Worm (Caenorhabditis elegans) whole organism, late embryonic: Measurements from ENCODE around the gene prx-12.

Experiments
- C08G9.2 ChIP-seq: sonication (generic microtip); optimal IDR thresholded peaks from 2 replicates; lab custom pipeline; 2016; ENCODE audit warnings: mild to moderate bottlenecking, missing genetic modification characterization, moderate library complexity, missing compliant biosample characterization
- C38D4.7 ChIP-seq: fragments of 200-800 bp; sonication (Bioruptor generic); optimal IDR thresholded peaks from 2 replicates; lab custom pipeline; 2018; ENCODE audit warnings: mild to moderate bottlenecking, missing genetic modification characterization, moderate library complexity, missing compliant biosample characterization
- K02D7.2 ChIP-seq: sonication (generic microtip); optimal IDR thresholded peaks from 2 replicates; lab custom pipeline; 2017; ENCODE audit warnings: mild to moderate bottlenecking, missing genetic modification characterization, missing compliant biosample characterization
- ahr-1 ChIP-seq: sonication (generic microtip); optimal IDR thresholded peaks from 2 replicates; lab custom pipeline; 2016; ENCODE audit warnings: missing genetic modification characterization, missing compliant biosample characterization
- ama-1 ChIP-seq: fragments of 150-350 bp; optimal IDR thresholded peaks from 2 replicates; lab custom pipeline; 2014
- ceh-14 ChIP-seq: sonication (generic microtip); optimal IDR thresholded peaks from 2 replicates; lab custom pipeline; 2016; ENCODE audit warnings: missing genotype, missing genetic modification characterization, missing compliant biosample characterization
- ceh-2 ChIP-seq: sonication (generic microtip); optimal IDR thresholded peaks from 2 replicates; lab custom pipeline; 2016; ENCODE audit warnings: missing genotype, missing genetic modification characterization, missing compliant biosample characterization
- ceh-22 ChIP-seq: sonication (generic microtip); optimal IDR thresholded peaks from 2 replicates; lab custom pipeline; 2017; ENCODE audit warnings: missing biosample characterization, missing genetic modification characterization
- ceh-31 ChIP-seq: sonication (generic microtip); optimal IDR thresholded peaks from 2 replicates; lab custom pipeline; 2016; ENCODE audit warnings: missing genetic modification characterization, missing compliant biosample characterization
- ceh-34 ChIP-seq: sonication (generic microtip); optimal IDR thresholded peaks from 2 replicates; lab custom pipeline; 2016; ENCODE audit warnings: mild to moderate bottlenecking, missing genetic modification characterization, missing compliant biosample characterization
- ceh-45 ChIP-seq: fragments of 200-800 bp; sonication (Bioruptor generic); IDR thresholded peaks from 2 replicates; pipeline ENCODE4 v1.3.6; 2022; ENCODE audit warnings: missing genetic modification reagents, missing genetic modification characterization, missing compliant biosample characterization
- ceh-48 ChIP-seq: sonication (generic microtip); optimal IDR thresholded peaks from 2 replicates; lab custom pipeline; 2016; ENCODE audit warnings: missing genetic modification characterization, inconsistent platforms, missing compliant biosample characterization
- ceh-9 ChIP-seq: sonication (generic microtip); optimal IDR thresholded peaks from 2 replicates; lab custom pipeline; 2016; ENCODE audit warnings: mild to moderate bottlenecking, missing genetic modification characterization, inconsistent platforms, missing compliant biosample characterization
- che-1 ChIP-seq: sonication (generic microtip); optimal IDR thresholded peaks from 2 replicates; lab custom pipeline; 2016; ENCODE audit warnings: mild to moderate bottlenecking, missing genetic modification characterization, missing compliant biosample characterization
- dve-1 ChIP-seq: sonication (generic microtip); optimal IDR thresholded peaks from 2 replicates; lab custom pipeline; 2017; ENCODE audit warnings: antibody characterized with exemption, mild to moderate bottlenecking, missing genetic modification characterization, missing compliant biosample characterization
- elt-2 ChIP-seq: sonication (generic microtip); optimal IDR thresholded peaks from 2 replicates; lab custom pipeline; 2016; ENCODE audit warnings: missing genetic modification reagents, missing genetic modification characterization, missing compliant biosample characterization
- elt-4 ChIP-seq: sonication (generic microtip); optimal IDR thresholded peaks from 2 replicates; lab custom pipeline; 2016; ENCODE audit warnings: missing genetic modification characterization, missing compliant biosample characterization
- eyg-1 ChIP-seq: sonication (generic microtip); optimal IDR thresholded peaks from 2 replicates; lab custom pipeline; 2016; ENCODE audit warnings: missing genotype, missing genetic modification characterization, missing compliant biosample characterization
- fax-1 ChIP-seq: sonication (generic microtip); optimal IDR thresholded peaks from 2 replicates; lab custom pipeline; 2016; ENCODE audit warnings: missing genotype, missing genetic modification characterization, missing compliant biosample characterization
- fkh-10 ChIP-seq: fragments of 150-350 bp; optimal IDR thresholded peaks from 2 replicates; lab custom pipeline; 2014; ENCODE audit warnings: missing biosample characterization, missing genetic modification reagents, missing genetic modification characterization
- gmeb-2 ChIP-seq: sonication (generic microtip); optimal IDR thresholded peaks from 2 replicates; lab custom pipeline; 2016; ENCODE audit warnings: missing genetic modification characterization, inconsistent platforms, missing compliant biosample characterization
- hlh-15 ChIP-seq: sonication (generic microtip); optimal IDR thresholded peaks from 2 replicates; lab custom pipeline; 2016; ENCODE audit warnings: missing genetic modification characterization, missing compliant biosample characterization
- hlh-30 ChIP-seq: sonication (generic microtip); optimal IDR thresholded peaks from 2 replicates; lab custom pipeline; 2017; ENCODE audit warnings: antibody characterized with exemption, missing genetic modification characterization, missing compliant biosample characterization; ENCODE audit not compliant: insufficient read depth
- hlh-6 ChIP-seq: sonication (generic microtip); optimal IDR thresholded peaks from 2 replicates; lab custom pipeline; 2016; ENCODE audit warnings: missing genotype, missing genetic modification characterization, missing compliant biosample characterization
- hlh-8 ChIP-seq: sonication (generic microtip); optimal IDR thresholded peaks from 2 replicates; lab custom pipeline; 2016; ENCODE audit warnings: missing genotype, missing genetic modification characterization, missing compliant biosample characterization
- nfya-1 ChIP-seq: sonication (generic microtip); optimal IDR thresholded peaks from 2 replicates; lab custom pipeline; 2017; ENCODE audit warnings: missing genetic modification characterization, mild to moderate bottlenecking, missing compliant biosample characterization, antibody characterized with exemption, moderate library complexity
- nhr-11 ChIP-seq: fragments of 150-350 bp; optimal IDR thresholded peaks from 2 replicates; lab custom pipeline; 2014; ENCODE audit warnings: missing biosample characterization, missing genetic modification characterization
- npax-4 ChIP-seq: sonication (generic microtip); optimal IDR thresholded peaks from 2 replicates; lab custom pipeline; 2016; ENCODE audit warnings: missing genetic modification characterization, missing compliant biosample characterization
- pag-3 ChIP-seq: sonication (generic microtip); optimal IDR thresholded peaks from 2 replicates; lab custom pipeline; 2016; ENCODE audit warnings: missing compliant biosample characterization, missing genetic modification characterization, borderline replicate concordance
- pat-9 ChIP-seq: fragments of 200-800 bp; sonication (Bioruptor generic); optimal IDR thresholded peaks from 2 replicates; lab custom pipeline; 2018; ENCODE audit warnings: mild to moderate bottlenecking, missing genetic modification characterization, moderate library complexity, missing compliant biosample characterization
- pha-2 ChIP-seq: sonication (generic microtip); optimal IDR thresholded peaks from 2 replicates; lab custom pipeline; 2017; ENCODE audit warnings: mild to moderate bottlenecking, missing genetic modification characterization, missing compliant biosample characterization
- pros-1 ChIP-seq: fragments of 150-350 bp; optimal IDR thresholded peaks from 2 replicates; lab custom pipeline; 2014; ENCODE audit warnings: missing biosample characterization, missing genetic modification reagents, missing genetic modification characterization
- ref-2 ChIP-seq: sonication (generic microtip); optimal IDR thresholded peaks from 2 replicates; lab custom pipeline; 2016; ENCODE audit warnings: missing genetic modification characterization, missing compliant biosample characterization
- sdc-2 ChIP-seq: sonication (generic microtip); optimal IDR thresholded peaks from 2 replicates; lab custom pipeline; 2016; ENCODE audit warnings: missing genotype, missing genetic modification characterization, missing compliant biosample characterization
- syd-9 ChIP-seq: sonication (generic microtip); optimal IDR thresholded peaks from 2 replicates; lab custom pipeline; 2016; ENCODE audit warnings: mild to moderate bottlenecking, missing genetic modification characterization, moderate library complexity, missing compliant biosample characterization
- tbx-7 ChIP-seq: sonication (generic microtip); optimal IDR thresholded peaks from 2 replicates; lab custom pipeline; 2016; ENCODE audit warnings: missing genotype, missing genetic modification characterization, missing compliant biosample characterization
- unc-42 ChIP-seq: sonication (generic microtip); optimal IDR thresholded peaks from 2 replicates; lab custom pipeline; 2016; ENCODE audit warnings: missing genotype, missing genetic modification characterization, missing compliant biosample characterization
- unc-86 ChIP-seq: sonication (generic microtip); optimal IDR thresholded peaks from 2 replicates; lab custom pipeline; 2016; ENCODE audit warnings: missing genetic modification characterization, missing compliant biosample characterization
- ztf-16 ChIP-seq: sonication (generic microtip); optimal IDR thresholded peaks from 2 replicates; lab custom pipeline; 2017; ENCODE audit warnings: missing genetic modification characterization, missing compliant biosample characterization

prx-12 gene

DNA sequence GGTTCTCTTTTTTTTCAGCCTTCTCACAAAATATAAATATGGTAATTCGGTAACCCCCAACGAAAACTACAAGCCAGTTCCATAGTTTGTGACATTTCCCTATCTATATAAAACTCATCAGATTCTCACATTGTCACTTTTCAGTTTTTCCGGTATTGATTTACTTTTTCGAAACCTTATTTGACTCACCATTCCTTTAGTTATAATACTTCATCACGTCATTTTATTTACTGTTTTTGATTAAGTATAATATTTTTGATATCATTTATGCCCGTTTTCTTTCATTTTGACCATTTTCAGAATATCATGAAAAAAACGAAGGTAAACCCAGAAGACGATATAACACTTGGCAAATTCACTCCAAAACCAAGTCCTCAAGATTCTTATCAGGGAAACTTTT lies 41.2 kb upstream of the prx-12 start, which contains the start of gene pgp-3:
Gene pgp-3, plus strand, starts transcription at position 301 of the 400 bp plus-strand sequence.
- TF ChIP-seq hlh-30 (tag; lab: Kevin White, UChicago) (no peak), hlh-15 (tag; lab: Kevin White, UChicago) (no peak), dve-1 (tag; lab: Kevin White, UChicago) (no peak), tbx-7 (no peak), ceh-48 (tag; lab: Kevin White, UChicago) (no peak), ceh-22 (tag; lab: Kevin White, UChicago) (no peak), ama-1 (lab: Kevin White, UChicago) (no peak), ceh-9 (tag; lab: Kevin White, UChicago) (no peak), pag-3 (tag; lab: Kevin White, UChicago) (no peak), ceh-2 (tag; lab: Kevin White, UChicago) (no peak), C38D4.7 (GFP tag; lab: Kevin White, UChicago) (no peak), ceh-31 (tag; lab: Kevin White, UChicago) (no peak), che-1 (tag; lab: Kevin White, UChicago) (no peak), hlh-8 (tag; lab: Kevin White, UChicago) (no peak), elt-2 (tag; lab: Kevin White, UChicago) (no peak), gmeb-2 (tag; lab: Kevin White, UChicago) (no peak), hlh-6 (tag; lab: Kevin White, UChicago) (no peak)

DNA sequence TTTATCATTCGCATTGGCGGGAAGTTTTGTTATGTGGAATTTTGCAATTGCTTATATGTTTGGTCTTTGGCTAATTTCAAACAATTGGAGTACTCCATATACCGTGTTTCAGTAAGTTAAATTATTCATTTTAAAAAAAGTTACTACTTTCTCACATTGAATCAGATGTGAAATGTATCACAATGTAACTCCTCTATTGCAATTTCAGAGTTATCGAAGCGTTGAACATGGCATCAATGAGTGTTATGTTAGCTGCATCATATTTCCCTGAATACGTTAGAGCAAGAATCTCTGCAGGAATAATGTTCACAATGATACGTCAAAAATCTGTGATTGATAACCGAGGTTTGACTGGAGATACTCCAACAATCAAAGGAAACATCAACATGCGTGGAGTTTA lies 37.2 kb upstream of the prx-12 start:
- TF ChIP-seq ahr-1 (tag; lab: Kevin White, UChicago): no peak
- no peak for TF ChIP-seq K02D7.2 (tag; lab: Kevin White, UChicago)
- TF ChIP-seq nfya-1 (tag; lab: Kevin White, UChicago): no peak
- TF ChIP-seq pag-3 (tag; lab: Kevin White, UChicago): no peak
- TF ChIP-seq ceh-9 (tag; lab: Kevin White, UChicago): no peak
- no peak for TF ChIP-seq ztf-16 (tag; lab: Kevin White, UChicago)
- TF ChIP-seq, all 69 proteins: peak for 0

ce11 chrX:11357516-11357915 lies 35.6 kb upstream of the prx-12 start, which contains the start of gene pgp-4:
Gene pgp-4 (plus strand): TSS chrX:11357816.
- TF ChIP-seq C08G9.2 (tag; lab: Kevin White, UChicago) (no peak), pros-1 (tag; lab: Kevin White, UChicago) (no peak), eyg-1 (tag; lab: Kevin White, UChicago) (no peak)
- TF ChIP-seq, all 69 proteins: peak for 0

ce11 chrX:11364914-11365313 lies 28.2 kb upstream of the prx-12 start:
- TF ChIP-seq ceh-22 (tag; lab: Kevin White, UChicago) (no peak), fkh-10 (GFP tag; lab: Kevin White, UChicago) (no peak), ref-2 (tag; lab: Kevin White, UChicago) (no peak), unc-42 (no peak), elt-4 (no peak), che-1 (tag; lab: Kevin White, UChicago) (no peak), ceh-34 (tag; lab: Kevin White, UChicago) (no peak), pha-2 (tag; lab: Kevin White, UChicago) (no peak), unc-86 (tag; lab: Kevin White, UChicago) (no peak), syd-9 (tag; lab: Kevin White, UChicago) (no peak), npax-4 (tag; lab: Kevin White, UChicago) (no peak), C38D4.7 (GFP tag; lab: Kevin White, UChicago) (no peak), fax-1 (no peak), ahr-1 (tag; lab: Kevin White, UChicago) (no peak), pat-9 (tag; lab: Kevin White, UChicago) (no peak), nhr-11 (no peak), ceh-45 (GFP tag; lab: Robert Waterston, UW) (no peak), sdc-2 (tag; lab: Kevin White, UChicago) (no peak), ceh-14 (tag; lab: Kevin White, UChicago) (no peak)
